Fruit fly (Drosophila melanogaster) whole organism, embryonic: ENCODE results near the gene CG13659.
A peak's percentile ranks its signal among the peaks of the same experiment; 100 is the strongest.

Experiments used
- C15 ChIP-seq: fragments of 200-800 bp; sonication (Bioruptor generic); IDR thresholded peaks from 3 replicates; pipeline ENCODE4 v1.3.6; 2022; ENCODE audit warnings: missing biosample characterization, missing genetic modification characterization
- CG10654 ChIP-seq: fragments of 200-800 bp; sonication (Bioruptor generic); optimal IDR thresholded peaks from 2 replicates; lab custom pipeline; 2016; ENCODE audit warnings: missing biosample characterization, missing genetic modification characterization
- CG11695 ChIP-seq: fragments of 200-800 bp; sonication (Bioruptor generic); IDR thresholded peaks from 3 replicates; pipeline ENCODE4 v1.3.6; 2022; ENCODE audit warnings: missing biosample characterization, missing genetic modification characterization
- CG12071 ChIP-seq: fragments of 200-800 bp; sonication (Bioruptor generic); optimal IDR thresholded peaks from 3 replicates; lab custom pipeline; 2018; ENCODE audit warnings: missing biosample characterization, mild to moderate bottlenecking, missing genetic modification characterization
- CG12942 ChIP-seq: fragments of 200-800 bp; sonication (Bioruptor generic); optimal IDR thresholded peaks from 3 replicates; lab custom pipeline; 2016; ENCODE audit warnings: missing biosample characterization, missing genetic modification characterization
- CG15011 ChIP-seq: fragments of 200-800 bp; sonication (Bioruptor generic); optimal IDR thresholded peaks from 3 replicates; lab custom pipeline; 2018; ENCODE audit warnings: missing biosample characterization, mild to moderate bottlenecking, missing genetic modification characterization
- CG1602 ChIP-seq: fragments of 200-800 bp; sonication (Bioruptor generic); optimal IDR thresholded peaks from 3 replicates; lab custom pipeline; 2016; ENCODE audit warnings: missing biosample characterization, missing genetic modification characterization
- CG17359 ChIP-seq: fragments of 200-800 bp; sonication (Bioruptor generic); optimal IDR thresholded peaks from 3 replicates; lab custom pipeline; 2018; ENCODE audit warnings: missing biosample characterization, mild to moderate bottlenecking, missing genetic modification characterization, moderate library complexity
- CG17612 ChIP-seq: fragments of 200-800 bp; sonication (Bioruptor generic); IDR thresholded peaks from 2 replicates; pipeline ENCODE4 v1.3.6; 2022; ENCODE audit warnings: missing biosample characterization, missing genetic modification characterization
- CG1832 ChIP-seq: fragments of 200-800 bp; sonication (Bioruptor generic); optimal IDR thresholded peaks from 2 replicates; lab custom pipeline; 2017; ENCODE audit warnings: missing biosample characterization, mild to moderate bottlenecking, missing genetic modification characterization, inconsistent platforms
- CG2875 ChIP-seq: fragments of 200-800 bp; sonication (Bioruptor generic); optimal IDR thresholded peaks from 2 replicates; lab custom pipeline; 2017; ENCODE audit warnings: missing biosample characterization, mild to moderate bottlenecking, missing genetic modification characterization, missing genetic modification reagents
- CG3065 ChIP-seq: fragments of 200-800 bp; sonication (Bioruptor generic); optimal IDR thresholded peaks from 2 replicates; lab custom pipeline; 2016; ENCODE audit warnings: missing biosample characterization, missing genetic modification characterization
- CG31388 ChIP-seq: fragments of 200-800 bp; sonication (Bioruptor generic); optimal IDR thresholded peaks from 2 replicates; lab custom pipeline; 2016; ENCODE audit warnings: missing biosample characterization, missing genetic modification characterization
- CG31441 ChIP-seq: fragments of 200-800 bp; sonication (Bioruptor generic); IDR thresholded peaks from 2 replicates; pipeline ENCODE4 v1.3.6; 2022; ENCODE audit warnings: missing biosample characterization, missing genetic modification characterization
- CG34422 ChIP-seq: fragments of 200-800 bp; sonication (Bioruptor generic); IDR thresholded peaks from 3 replicates; pipeline ENCODE4 v1.3.6; 2022; ENCODE audit warnings: missing biosample characterization, missing genetic modification characterization
- CG4360 ChIP-seq: fragments of 200-800 bp; sonication (Bioruptor generic); IDR thresholded peaks from 2 replicates; pipeline ENCODE4 v1.3.6; 2022; ENCODE audit warnings: missing biosample characterization, missing genetic modification characterization
- CG5245 ChIP-seq: fragments of 200-800 bp; sonication (Bioruptor generic); optimal IDR thresholded peaks from 3 replicates; lab custom pipeline; 2016; ENCODE audit warnings: missing biosample characterization, missing genetic modification characterization
- CG7357 ChIP-seq: fragments of 200-800 bp; sonication (Bioruptor generic); IDR thresholded peaks from 3 replicates; pipeline ENCODE4 v1.3.6; 2022; ENCODE audit warnings: missing biosample characterization, missing genetic modification characterization
- CG7372 ChIP-seq: fragments of 200-800 bp; sonication (Bioruptor generic); IDR thresholded peaks from 2 replicates; pipeline ENCODE4 v1.3.6; 2022; ENCODE audit warnings: missing biosample characterization, missing genetic modification characterization
- CG7963 ChIP-seq: fragments of 200-800 bp; sonication (Bioruptor generic); IDR thresholded peaks from 3 replicates; pipeline ENCODE4 v1.3.6; 2022; ENCODE audit warnings: missing biosample characterization, missing genetic modification characterization; ENCODE audit not compliant: partially characterized antibody
- CG8359 ChIP-seq: fragments of 200-800 bp; sonication (Bioruptor generic); optimal IDR thresholded peaks from 2 replicates; lab custom pipeline; 2017; ENCODE audit warnings: missing biosample characterization, mild to moderate bottlenecking, missing genetic modification characterization, borderline replicate concordance
- CG8944 ChIP-seq: fragments of 200-800 bp; sonication (Bioruptor generic); optimal IDR thresholded peaks from 3 replicates; lab custom pipeline; 2016; ENCODE audit warnings: missing biosample characterization, missing genetic modification characterization
- Dip3 ChIP-seq: fragments of 200-800 bp; sonication (Bioruptor generic); optimal IDR thresholded peaks from 3 replicates; lab custom pipeline; 2016; ENCODE audit warnings: missing biosample characterization, missing genetic modification characterization
- Eip74EF ChIP-seq, 2 experiments: fragments of 200-800 bp in 1 of 2; fragments of >200 bp in 1 of 2; sonication (Bioruptor generic) in 1 of 2; optimal IDR thresholded peaks; 2 replicates each; lab custom pipeline; 2017 to 2019; ENCODE audit warnings: missing biosample characterization in 2 of 2, missing genetic modification characterization in 2 of 2, mild to moderate bottlenecking in 1 of 2, moderate library complexity in 1 of 2
- Elba2 ChIP-seq: fragments of 200-800 bp; sonication (Bioruptor generic); optimal IDR thresholded peaks from 3 replicates; lab custom pipeline; 2016; ENCODE audit warnings: missing biosample characterization, missing genetic modification characterization
- Fer1 ChIP-seq: fragments of 200-800 bp; sonication (Bioruptor generic); optimal IDR thresholded peaks from 2 replicates; lab custom pipeline; 2017; ENCODE audit warnings: missing biosample characterization, mild to moderate bottlenecking, missing genetic modification characterization
- Fer2 ChIP-seq: fragments of 200-800 bp; sonication (Bioruptor generic); optimal IDR thresholded peaks from 2 replicates; lab custom pipeline; 2018; ENCODE audit warnings: missing biosample characterization, mild to moderate bottlenecking, missing genetic modification characterization, moderate library complexity
- Fer3 ChIP-seq: fragments of 200-800 bp; sonication (Bioruptor generic); optimal IDR thresholded peaks from 2 replicates; lab custom pipeline; 2018; ENCODE audit warnings: missing biosample characterization, mild to moderate bottlenecking, missing genetic modification characterization, moderate library complexity
- HLH54F ChIP-seq: fragments of 200-800 bp; sonication (Bioruptor generic); optimal IDR thresholded peaks from 3 replicates; lab custom pipeline; 2016; ENCODE audit warnings: missing biosample characterization, missing genetic modification characterization
- Hmr ChIP-seq: fragments of 200-800 bp; sonication (Bioruptor generic); optimal IDR thresholded peaks from 3 replicates; lab custom pipeline; 2017; ENCODE audit warnings: mild to moderate bottlenecking, missing biosample characterization, missing genetic modification reagents, missing genetic modification characterization
- Hr78 ChIP-seq, 2 experiments: fragments of 200-800 bp in 1 of 2; fragments of >200 bp in 1 of 2; sonication (Bioruptor generic) in 1 of 2; optimal IDR thresholded peaks; 2 replicates each; lab custom pipeline; 2017 to 2019; ENCODE audit warnings: missing biosample characterization in 2 of 2, missing genetic modification characterization in 2 of 2, mild to moderate bottlenecking in 1 of 2, moderate library complexity in 1 of 2
- Mad ChIP-seq: fragments of 200-800 bp; sonication (Bioruptor generic); optimal IDR thresholded peaks from 2 replicates; lab custom pipeline; 2016; ENCODE audit warnings: missing biosample characterization, missing genetic modification characterization
- Poxn ChIP-seq: fragments of 200-800 bp; sonication (Bioruptor generic); IDR thresholded peaks from 2 replicates; pipeline ENCODE4 v1.3.6; 2022; ENCODE audit warnings: missing biosample characterization, missing genetic modification characterization
- Rfx ChIP-seq: fragments of 200-800 bp; sonication (Bioruptor generic); IDR thresholded peaks from 2 replicates; pipeline ENCODE4 v1.3.6; 2022; ENCODE audit warnings: missing biosample characterization, missing genetic modification characterization
- Spps ChIP-seq: fragments of 200-800 bp; sonication (Bioruptor generic); optimal IDR thresholded peaks from 2 replicates; lab custom pipeline; 2018; ENCODE audit warnings: missing biosample characterization, mild to moderate bottlenecking, missing genetic modification characterization
- Ssrp ChIP-seq: fragments of 200-800 bp; sonication (Bioruptor generic); optimal IDR thresholded peaks from 2 replicates; lab custom pipeline; 2018; ENCODE audit warnings: missing biosample characterization, mild to moderate bottlenecking, missing genetic modification characterization, moderate library complexity
- TFAM ChIP-seq: fragments of 200-800 bp; sonication (Bioruptor generic); optimal IDR thresholded peaks from 2 replicates; lab custom pipeline; 2017; ENCODE audit warnings: missing biosample characterization, missing genetic modification characterization, inconsistent platforms
- Usf ChIP-seq: fragments of 200-800 bp; sonication (Bioruptor generic); optimal IDR thresholded peaks from 2 replicates; lab custom pipeline; 2017; ENCODE audit warnings: missing genotype, missing biosample characterization, missing genetic modification characterization
- ap ChIP-seq: fragments of 200-800 bp; sonication (Bioruptor generic); IDR thresholded peaks from 2 replicates; pipeline ENCODE4 v1.3.6; 2022; ENCODE audit warnings: missing biosample characterization, missing genetic modification characterization
- ase ChIP-seq: fragments of 200-800 bp; sonication (Bioruptor generic); IDR thresholded peaks from 3 replicates; pipeline ENCODE4 v1.3.6; 2022; ENCODE audit warnings: missing biosample characterization, missing genetic modification characterization
- ato ChIP-seq: fragments of 200-800 bp; sonication (Bioruptor generic); IDR thresholded peaks from 2 replicates; pipeline ENCODE4 v1.3.6; 2022; ENCODE audit warnings: missing biosample characterization, missing genetic modification characterization; ENCODE audit not compliant: partially characterized antibody
- ci ChIP-seq: fragments of 200-800 bp; sonication (Bioruptor generic); IDR thresholded peaks from 3 replicates; pipeline ENCODE4 v1.3.6; 2022; ENCODE audit warnings: missing biosample characterization, missing genetic modification characterization
- fd3F ChIP-seq: fragments of 200-800 bp; sonication (Bioruptor generic); optimal IDR thresholded peaks from 2 replicates; lab custom pipeline; 2018; ENCODE audit warnings: missing biosample characterization, mild to moderate bottlenecking, missing genetic modification characterization, moderate library complexity
- gcm2 ChIP-seq: fragments of 200-800 bp; sonication (Bioruptor generic); optimal IDR thresholded peaks from 2 replicates; lab custom pipeline; 2016; ENCODE audit warnings: missing biosample characterization, missing genetic modification characterization
- hth ChIP-seq: fragments of >200 bp; optimal IDR thresholded peaks from 2 replicates; lab custom pipeline; 2017; ENCODE audit warnings: inconsistent platforms
- knrl ChIP-seq: fragments of 200-800 bp; sonication (Bioruptor generic); IDR thresholded peaks from 3 replicates; pipeline ENCODE4 v1.3.6; 2022; ENCODE audit warnings: missing biosample characterization, missing genetic modification characterization; ENCODE audit not compliant: partially characterized antibody
- oc ChIP-seq: fragments of 200-800 bp; sonication (Bioruptor generic); optimal IDR thresholded peaks from 2 replicates; lab custom pipeline; 2018; ENCODE audit warnings: missing biosample characterization, mild to moderate bottlenecking, missing genetic modification characterization, moderate library complexity
- peb ChIP-seq: fragments of 200-800 bp; sonication (Bioruptor generic); IDR thresholded peaks from 2 replicates; pipeline ENCODE4 v1.3.6; 2022; ENCODE audit warnings: missing biosample characterization, missing genetic modification characterization
- psq ChIP-seq: fragments of 200-800 bp; sonication (Bioruptor generic); optimal IDR thresholded peaks from 2 replicates; lab custom pipeline; 2017; ENCODE audit warnings: missing biosample characterization, missing genetic modification characterization
- row ChIP-seq: fragments of 200-800 bp; sonication (Bioruptor generic); IDR thresholded peaks from 3 replicates; pipeline ENCODE4 v1.3.6; 2022; ENCODE audit warnings: missing biosample characterization, missing genetic modification characterization
- sens ChIP-seq: fragments of 200-800 bp; sonication (Bioruptor generic); peaks from one replicate; lab custom pipeline; 2016; ENCODE audit warnings: missing biosample characterization, missing genetic modification characterization
- slp2 ChIP-seq: fragments of 200-800 bp; sonication (Bioruptor generic); optimal IDR thresholded peaks from 2 replicates; lab custom pipeline; 2016; ENCODE audit warnings: missing biosample characterization, missing genetic modification characterization

Gene CG13659

DNA sequence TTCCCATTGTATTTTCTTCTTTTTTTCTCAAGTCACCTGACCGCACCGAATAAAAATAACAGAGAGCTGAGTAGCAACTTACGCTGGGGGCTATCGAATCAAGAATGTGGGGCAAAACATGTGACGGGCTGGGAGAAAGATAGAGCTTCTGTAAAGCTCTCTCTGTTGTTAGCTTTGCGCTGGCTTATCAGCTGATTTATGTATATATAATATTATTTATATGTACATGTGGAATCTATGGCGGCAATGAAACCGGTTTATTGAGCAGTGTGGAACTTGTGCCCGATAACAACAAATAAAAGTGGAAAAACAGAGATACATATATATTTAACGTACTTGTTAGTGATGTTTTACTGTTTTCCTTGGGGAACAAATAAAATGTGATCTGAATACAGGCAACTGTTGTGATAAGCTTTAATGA lies 7.8 kb upstream of the CG13659 start, which contains the start of gene CG31098 (continued):
- no peak for TF ChIP-seq peb
- no peak for TF ChIP-seq Hr78 (GFP tag; optimal IDR thresholded peaks at IDR 0.05; lab: Kevin White, UChicago)
- no peak for TF ChIP-seq CG3065 (GFP tag; lab: Kevin White, UChicago)
- no peak for TF ChIP-seq CG1602
- no peak for TF ChIP-seq CG31388 (GFP tag; lab: Kevin White, UChicago)
- TF ChIP-seq knrl (GFP tag; lab: Robert Waterston, UW), result no peak
- TF ChIP-seq oc (tag; lab: Kevin White, UChicago), result no peak
- TF ChIP-seq Usf (GFP tag; lab: Kevin White, UChicago), result no peak
- no peak for TF ChIP-seq row (GFP tag; lab: Robert Waterston, UW)
- no peak for TF ChIP-seq TFAM (GFP tag; lab: Kevin White, UChicago)
- no peak for TF ChIP-seq CG8944
- TF ChIP-seq fd3F (GFP tag; lab: Kevin White, UChicago), result no peak
- no peak for TF ChIP-seq Spps (tag; lab: Kevin White, UChicago)
- no peak for TF ChIP-seq CG7963 (GFP tag; lab: Robert Waterston, UW)
- no peak for TF ChIP-seq Mad (GFP tag; lab: Kevin White, UChicago)
- TF ChIP-seq psq (GFP tag; lab: Kevin White, UChicago), result no peak
- TF ChIP-seq Ssrp, result no peak
- TF ChIP-seq CG7372, result no peak
- TF ChIP-seq hth (lab: Kevin White, UChicago), result no peak
- TF ChIP-seq Poxn (GFP tag; lab: Robert Waterston, UW), result no peak
- no peak; the same call in 2 of the 3 replicates for TF ChIP-seq CG34422
- TF ChIP-seq Rfx (GFP tag; lab: Robert Waterston, UW), result peak; percentile 7; the same call in 1 of the 2 replicates
- no peak for TF ChIP-seq HLH54F (GFP tag; lab: Kevin White, UChicago)
- TF ChIP-seq Hmr (GFP tag; lab: Kevin White, UChicago), result peak; percentile 35
- TF ChIP-seq Fer1 (GFP tag; lab: Kevin White, UChicago), result peak; percentile 72
- no peak for TF ChIP-seq Dip3 (GFP tag; lab: Kevin White, UChicago)
- TF ChIP-seq Eip74EF (GFP tag; optimal IDR thresholded peaks at IDR 0.05; lab: Kevin White, UChicago), result no peak
- TF ChIP-seq CG2875 (GFP tag; lab: Kevin White, UChicago), result no peak
- no peak for TF ChIP-seq CG17359 (tag; lab: Kevin White, UChicago)
- peak; percentile 20 for TF ChIP-seq sens (GFP tag; lab: Kevin White, UChicago)
- TF ChIP-seq CG10654 (GFP tag; lab: Kevin White, UChicago), result no peak
- no peak for TF ChIP-seq CG15011 (GFP tag; lab: Kevin White, UChicago)
- TF ChIP-seq C15 (GFP tag; lab: Robert Waterston, UW), result no peak
- TF ChIP-seq CG5245, result no peak
- TF ChIP-seq CG11695 (GFP tag; lab: Robert Waterston, UW), result no peak
- no peak for TF ChIP-seq slp2 (GFP tag; lab: Kevin White, UChicago)
- no peak for TF ChIP-seq ato (GFP tag; lab: Robert Waterston, UW)
- no peak for TF ChIP-seq CG7357 (GFP tag; lab: Robert Waterston, UW)
- no peak for TF ChIP-seq CG17612
- no peak for TF ChIP-seq CG31441 (GFP tag; lab: Robert Waterston, UW)
- peak; percentile 52 for TF ChIP-seq CG12071 (GFP tag; lab: Kevin White, UChicago)
- TF ChIP-seq gcm2 (GFP tag; lab: Kevin White, UChicago), result no peak
- peak; percentile 22; the same call in 1 of the 3 replicates for TF ChIP-seq ci
- TF ChIP-seq CG8359 (GFP tag; lab: Kevin White, UChicago), result no peak
- no peak for TF ChIP-seq CG4360
- no peak for TF ChIP-seq ap (GFP tag; lab: Robert Waterston, UW)
- no peak for TF ChIP-seq ase (GFP tag; lab: Robert Waterston, UW)
- no peak for TF ChIP-seq CG1832
- no peak for TF ChIP-seq CG12942 (GFP tag; lab: Kevin White, UChicago)
- no peak for TF ChIP-seq Fer2 (tag; lab: Kevin White, UChicago)
- TF ChIP-seq Elba2 (GFP tag; lab: Kevin White, UChicago), result no peak
- no peak for TF ChIP-seq Fer3
